Worm (Caenorhabditis elegans): ENCODE data around the gene F56A8.9.

Gene F56A8.9

DNA sequence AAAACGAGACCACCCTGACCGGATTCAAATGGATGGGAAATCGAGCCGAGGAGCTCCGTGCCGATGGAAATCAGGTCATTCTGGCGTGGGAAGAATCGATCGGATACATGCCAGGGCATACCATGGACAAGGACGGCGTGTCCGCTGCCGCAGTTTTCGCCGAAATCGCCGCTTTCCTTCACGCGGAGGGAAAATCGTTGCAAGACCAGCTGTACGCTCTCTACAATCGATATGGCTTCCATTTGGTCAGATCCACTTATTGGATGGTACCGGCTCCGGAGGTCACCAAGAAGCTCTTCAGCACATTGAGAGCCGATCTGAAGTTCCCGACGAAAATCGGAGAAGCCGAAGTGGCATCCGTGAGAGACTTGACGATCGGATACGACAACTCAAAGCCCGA lies 47.5 kb downstream of the F56A8.9 start:
- TF ChIP-seq ceh-39 (tag; optimal IDR thresholded peaks at IDR 0.05) (no peak), unc-120 (tag; optimal IDR thresholded peaks at IDR 0.05; ENCODE audit: poor library complexity, severe bottlenecking) (no peak), pha-4 (tag; optimal IDR thresholded peaks at IDR 0.05) (no peak), mep-1 (tag; optimal IDR thresholded peaks at IDR 0.05) (no peak), unc-62 (GFP tag; optimal IDR thresholded peaks at IDR 0.05) (no peak), ceh-43 (GFP tag; optimal IDR thresholded peaks at IDR 0.05) (no peak)

DNA sequence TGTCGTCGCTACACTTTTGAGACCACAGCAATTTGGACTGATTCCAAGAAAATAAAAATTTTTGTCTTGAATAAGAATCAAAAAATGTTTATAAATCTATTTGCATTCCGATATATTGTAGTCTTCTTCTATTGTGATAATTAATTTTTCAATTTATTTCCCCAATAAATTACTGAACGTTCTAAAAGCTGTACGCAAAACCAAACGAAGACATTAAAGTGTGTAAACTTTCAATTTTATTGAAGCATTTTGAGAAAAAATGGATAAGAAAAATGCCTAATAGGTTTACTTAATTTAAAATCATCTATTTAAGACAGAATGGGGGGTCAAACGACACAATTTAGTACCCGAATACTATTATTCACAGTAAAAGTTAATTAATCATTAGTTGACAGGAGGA lies 48.1 kb downstream of the F56A8.9 start:
- no peak for TF ChIP-seq zip-8 (tag; optimal IDR thresholded peaks at IDR 0.05)
- no peak for TF ChIP-seq flh-1 (GFP tag; optimal IDR thresholded peaks at IDR 0.05)
- TF ChIP-seq nhr-12 (tag; optimal IDR thresholded peaks at IDR 0.05): no peak
- no peak for TF ChIP-seq nhr-2 (tag; optimal IDR thresholded peaks at IDR 0.05)
- TF ChIP-seq ztf-11 (tag; optimal IDR thresholded peaks at IDR 0.05): no peak
- no peak for TF ChIP-seq unc-120 (tag; optimal IDR thresholded peaks at IDR 0.05; ENCODE audit: poor library complexity, severe bottlenecking)
- no peak for TF ChIP-seq unc-39 (tag; optimal IDR thresholded peaks at IDR 0.05)
- TF ChIP-seq elt-1 (tag; optimal IDR thresholded peaks at IDR 0.05; ENCODE audit: borderline replicate concordance, insufficient read depth): no peak
- no peak for TF ChIP-seq ceh-39 (tag; optimal IDR thresholded peaks at IDR 0.05)
- no peak for TF ChIP-seq nhr-76 (tag; optimal IDR thresholded peaks at IDR 0.05)
- TF ChIP-seq lin-32 (GFP tag; optimal IDR thresholded peaks at IDR 0.05): no peak
- TF ChIP-seq M03D4.4 (tag; optimal IDR thresholded peaks at IDR 0.05): no peak
- TF ChIP-seq sem-2 (GFP tag; optimal IDR thresholded peaks at IDR 0.05): no peak
- TF ChIP-seq mab-5 (tag; optimal IDR thresholded peaks at IDR 0.05): no peak
- no peak for TF ChIP-seq ceh-83 (GFP tag; optimal IDR thresholded peaks at IDR 0.05)
- no peak for TF ChIP-seq bed-3 (GFP tag; optimal IDR thresholded peaks at IDR 0.05)
- TF ChIP-seq drap-1 (GFP tag; optimal IDR thresholded peaks at IDR 0.05): no peak
- TF ChIP-seq lsy-2 (tag; optimal IDR thresholded peaks at IDR 0.05): no peak
- TF ChIP-seq lin-13 (tag; optimal IDR thresholded peaks at IDR 0.05): no peak

DNA sequence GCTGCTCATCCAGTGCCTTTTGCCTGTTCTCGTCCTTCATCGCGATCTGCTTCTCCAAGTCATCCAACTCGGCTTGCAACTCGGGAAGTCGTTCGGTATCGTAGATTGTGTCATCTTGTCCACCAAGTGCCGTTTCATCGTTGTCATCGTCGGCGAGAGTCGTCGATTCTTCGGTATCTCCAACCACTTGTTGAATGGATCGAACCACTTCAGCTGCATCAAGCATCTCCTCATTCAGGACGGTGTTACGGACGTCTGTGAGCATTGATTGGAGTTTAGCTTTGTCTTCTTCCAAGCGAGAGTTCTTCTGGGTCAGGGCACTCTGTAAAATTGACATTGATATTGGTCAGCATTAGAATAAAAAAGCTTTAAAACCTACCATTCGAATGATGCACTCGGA lies 51.1 kb downstream of the F56A8.9 start:
- TF ChIP-seq cnd-1 (tag; optimal IDR thresholded peaks at IDR 0.05) (no peak), elt-1 (tag; optimal IDR thresholded peaks at IDR 0.05; ENCODE audit: borderline replicate concordance, insufficient read depth) (no peak), sem-2 (GFP tag; optimal IDR thresholded peaks at IDR 0.05) (no peak)

Data from whole organism, mixed stage, embryonic.